Worm (Caenorhabditis elegans) whole organism, late embryonic: ENCODE data around the gene F28B12.6.

Experiments
- F13H6.1 ChIP-seq: sonication (generic microtip); optimal IDR thresholded peaks from 2 replicates; lab custom pipeline; 2016; ENCODE audit warnings: missing genetic modification characterization, missing compliant biosample characterization
- elt-2 ChIP-seq: sonication (generic microtip); optimal IDR thresholded peaks from 2 replicates; lab custom pipeline; 2016; ENCODE audit warnings: missing genetic modification reagents, missing genetic modification characterization, missing compliant biosample characterization
- ets-4 ChIP-seq: sonication (generic microtip); optimal IDR thresholded peaks from 2 replicates; lab custom pipeline; 2016; ENCODE audit warnings: missing genetic modification characterization, missing compliant biosample characterization
- fkh-6 ChIP-seq: sonication (generic microtip); optimal IDR thresholded peaks from 2 replicates; lab custom pipeline; 2016; ENCODE audit warnings: missing genetic modification characterization, missing compliant biosample characterization
- hlh-30 ChIP-seq: sonication (generic microtip); optimal IDR thresholded peaks from 2 replicates; lab custom pipeline; 2017; ENCODE audit warnings: antibody characterized with exemption, missing genetic modification characterization, missing compliant biosample characterization; ENCODE audit not compliant: insufficient read depth
- mec-3 ChIP-seq: sonication (generic microtip); optimal IDR thresholded peaks from 2 replicates; lab custom pipeline; 2016; ENCODE audit warnings: borderline replicate concordance, missing genetic modification characterization, missing compliant biosample characterization
- pag-3 ChIP-seq: sonication (generic microtip); optimal IDR thresholded peaks from 2 replicates; lab custom pipeline; 2016; ENCODE audit warnings: missing compliant biosample characterization, missing genetic modification characterization, borderline replicate concordance
- sdc-2 ChIP-seq: sonication (generic microtip); optimal IDR thresholded peaks from 2 replicates; lab custom pipeline; 2016; ENCODE audit warnings: missing genotype, missing genetic modification characterization, missing compliant biosample characterization
- syd-9 ChIP-seq: sonication (generic microtip); optimal IDR thresholded peaks from 2 replicates; lab custom pipeline; 2016; ENCODE audit warnings: mild to moderate bottlenecking, missing genetic modification characterization, moderate library complexity, missing compliant biosample characterization
- tbx-2 ChIP-seq: sonication (generic microtip); optimal IDR thresholded peaks from 2 replicates; lab custom pipeline; 2016; ENCODE audit warnings: missing genetic modification characterization, missing compliant biosample characterization
- unc-3 ChIP-seq, 2 experiments: fragments of 200-800 bp in 1 of 2; sonication (Bioruptor generic) in 1 of 2; sonication (generic microtip) in 1 of 2; conservative IDR thresholded peaks in 1 of 2; optimal IDR thresholded peaks in 1 of 2; 2 replicates each; pipeline versions ENCODE4 v1.3.6 to Lab custom; 2016 to 2022; ENCODE audit warnings: missing compliant biosample characterization in 2 of 2, missing genetic modification characterization in 2 of 2, missing genetic modification reagents in 1 of 2
- unc-55 ChIP-seq: sonication (generic microtip); optimal IDR thresholded peaks from 2 replicates; lab custom pipeline; 2017; ENCODE audit warnings: missing biosample characterization, missing genetic modification reagents, missing genetic modification characterization

DNA sequence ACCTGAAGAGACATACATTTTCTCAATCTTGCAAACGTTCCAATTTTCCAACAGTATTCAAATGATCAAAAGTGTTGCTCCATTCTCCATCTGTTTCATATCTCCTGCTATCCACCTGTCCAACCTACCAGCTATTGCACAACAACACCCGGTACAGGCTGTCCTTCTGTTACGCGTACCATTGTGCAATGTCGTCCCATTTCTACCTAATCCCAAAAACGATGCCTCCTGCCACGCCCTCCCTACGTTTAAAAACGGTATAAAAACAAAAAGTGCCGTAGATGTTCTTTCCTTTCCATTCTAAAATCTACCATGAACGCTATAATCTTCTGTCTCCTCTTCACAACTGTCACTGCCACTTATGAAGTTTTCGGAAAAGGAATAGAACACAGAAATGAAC, 47.6 kb downstream of the F28B12.6 start, which contains the start of gene ins-2:
- TF ChIP-seq ets-4 (tag; lab: Kevin White, UChicago) (no peak), hlh-30 (tag; lab: Kevin White, UChicago) (no peak), unc-3 (GFP tag; conservative IDR thresholded peaks at IDR 0.05; lab: Robert Waterston, UW) (no peak), unc-3 (tag; optimal IDR thresholded peaks at IDR 0.05; lab: Kevin White, UChicago) (no peak), F13H6.1 (no peak), tbx-2 (tag; lab: Kevin White, UChicago) (no peak), pag-3 (no peak), unc-55 (GFP tag; lab: Kevin White, UChicago) (no peak), fkh-6 (no peak), syd-9 (tag; lab: Kevin White, UChicago) (no peak), sdc-2 (tag; lab: Kevin White, UChicago) (no peak), elt-2 (no peak), mec-3 (tag; lab: Kevin White, UChicago) (no peak)
